Fruit fly (Drosophila melanogaster): Measurements from ENCODE around the gene CG5521.

Gene CG5521

DNA sequence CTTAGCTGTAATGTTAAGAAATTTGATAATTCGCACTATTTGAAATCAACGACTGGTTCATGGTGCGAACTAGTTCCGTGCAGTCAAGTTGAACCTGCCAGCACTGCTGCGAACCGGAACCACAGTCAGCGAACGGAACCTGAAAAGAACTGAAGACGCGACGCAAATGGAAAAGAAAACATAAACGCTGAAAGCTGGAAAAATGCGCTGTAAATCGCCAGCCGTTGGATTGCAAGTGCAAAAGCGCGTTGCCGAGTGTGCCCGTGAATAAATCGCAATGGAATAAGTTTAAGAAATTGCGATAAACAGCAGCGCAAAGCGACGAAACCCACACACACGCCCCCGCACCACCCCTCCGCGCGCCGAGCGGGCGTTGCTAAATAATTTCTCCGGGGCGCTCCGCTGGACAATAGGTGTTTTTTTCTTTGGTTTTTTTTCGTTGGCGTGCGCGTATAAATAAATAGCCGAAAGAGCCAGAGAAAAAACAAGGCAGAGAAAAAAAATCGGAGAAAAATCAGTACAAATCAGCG is at the start of gene CG5521:
TSS of gene CG5521 (plus strand) at position 137 of the 530 bp plus-strand sequence.
- no peak for TF ChIP-seq Dll (optimal IDR thresholded peaks at IDR 0.05)
- no peak for TF ChIP-seq psq (optimal IDR thresholded peaks at IDR 0.05)
- TF ChIP-seq usp (GFP tag; optimal IDR thresholded peaks at IDR 0.05), result no peak
- no peak for TF ChIP-seq EcR (GFP tag; optimal IDR thresholded peaks at IDR 0.05)
- TF ChIP-seq pan (optimal IDR thresholded peaks at IDR 0.05), result no peak
- TF ChIP-seq CG8478 (optimal IDR thresholded peaks at IDR 0.05), result no peak

DNA sequence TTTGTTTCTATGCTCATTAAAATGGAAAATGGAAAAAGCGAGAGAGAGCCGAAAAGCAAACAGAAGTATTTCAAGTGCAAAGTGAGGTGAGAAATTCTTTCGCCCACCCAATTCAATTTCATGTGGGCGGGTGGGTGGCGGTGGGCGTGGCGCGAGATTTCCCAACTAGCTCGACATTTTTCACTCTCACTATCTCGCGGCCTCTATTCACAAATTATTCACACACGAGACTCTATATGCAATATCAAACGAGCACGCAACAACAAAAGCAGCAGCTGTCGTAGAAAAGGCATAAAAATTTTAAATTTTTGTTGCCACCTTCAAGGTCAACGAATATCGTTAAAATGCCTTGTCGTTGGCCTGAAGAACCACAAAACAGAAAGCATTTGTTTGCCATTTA is 47.9 kb upstream of the CG5521 start:
- TF ChIP-seq usp (GFP tag; optimal IDR thresholded peaks at IDR 0.05), result no peak
- no peak for TF ChIP-seq pan (optimal IDR thresholded peaks at IDR 0.05)
- no peak for TF ChIP-seq CG8478 (optimal IDR thresholded peaks at IDR 0.05)
- no peak for TF ChIP-seq EcR (GFP tag; optimal IDR thresholded peaks at IDR 0.05)
- no peak for TF ChIP-seq psq (optimal IDR thresholded peaks at IDR 0.05)
- TF ChIP-seq Dll (optimal IDR thresholded peaks at IDR 0.05), result no peak

DNA sequence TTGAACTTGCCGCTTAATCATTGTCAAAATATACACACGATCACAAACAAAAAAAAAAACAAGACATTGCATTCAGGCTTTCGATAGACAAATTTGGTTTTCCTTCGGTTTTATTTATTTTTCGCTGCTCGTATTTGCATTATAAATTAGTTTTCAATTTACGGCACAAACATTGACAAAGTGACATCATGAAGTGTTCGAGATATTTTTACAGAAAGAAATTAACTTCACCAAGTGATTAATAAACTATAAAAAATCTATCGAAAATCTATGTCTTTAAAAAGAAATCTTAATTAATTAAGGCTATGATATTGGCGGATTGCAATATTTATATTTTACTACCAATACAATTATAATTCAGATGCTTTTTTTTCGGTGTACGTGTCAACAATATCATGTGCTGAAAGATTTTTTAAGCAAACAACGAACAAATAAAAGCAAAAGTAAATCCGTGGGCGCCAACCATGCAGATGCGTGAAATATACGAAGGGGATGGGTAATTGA is 42.8 kb upstream of the CG5521 start:
- TF ChIP-seq psq (optimal IDR thresholded peaks at IDR 0.05) (no peak), pan (optimal IDR thresholded peaks at IDR 0.05) (no peak), Dll (optimal IDR thresholded peaks at IDR 0.05) (no peak), usp (GFP tag; optimal IDR thresholded peaks at IDR 0.05) (no peak), CG8478 (optimal IDR thresholded peaks at IDR 0.05) (no peak), EcR (GFP tag; optimal IDR thresholded peaks at IDR 0.05) (no peak)

DNA sequence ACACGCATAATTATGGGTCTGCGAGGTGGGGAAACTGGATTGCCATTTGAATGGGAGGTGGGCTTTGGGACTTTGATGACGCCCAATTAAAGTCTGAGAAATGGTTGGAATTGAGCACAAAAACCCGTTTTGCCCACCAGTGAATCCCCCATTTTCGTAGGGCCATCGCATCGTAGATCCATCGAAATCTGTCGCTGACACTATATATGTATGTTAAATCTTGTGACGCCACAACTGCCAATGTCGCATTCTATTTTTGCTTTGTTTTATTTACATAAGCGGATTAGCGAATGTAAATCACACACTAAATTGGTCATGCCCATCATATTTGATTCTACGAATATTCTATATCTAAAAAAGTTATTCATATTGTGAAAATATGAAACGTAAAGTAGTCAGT is 40.3 kb upstream of the CG5521 start:
- TF ChIP-seq Dll (optimal IDR thresholded peaks at IDR 0.05), result no peak
- TF ChIP-seq EcR (GFP tag; optimal IDR thresholded peaks at IDR 0.05), result no peak
- no peak for TF ChIP-seq pan (optimal IDR thresholded peaks at IDR 0.05)
- no peak for TF ChIP-seq CG8478 (optimal IDR thresholded peaks at IDR 0.05)
- no peak for TF ChIP-seq psq (optimal IDR thresholded peaks at IDR 0.05)
- no peak for TF ChIP-seq usp (GFP tag; optimal IDR thresholded peaks at IDR 0.05)

DNA sequence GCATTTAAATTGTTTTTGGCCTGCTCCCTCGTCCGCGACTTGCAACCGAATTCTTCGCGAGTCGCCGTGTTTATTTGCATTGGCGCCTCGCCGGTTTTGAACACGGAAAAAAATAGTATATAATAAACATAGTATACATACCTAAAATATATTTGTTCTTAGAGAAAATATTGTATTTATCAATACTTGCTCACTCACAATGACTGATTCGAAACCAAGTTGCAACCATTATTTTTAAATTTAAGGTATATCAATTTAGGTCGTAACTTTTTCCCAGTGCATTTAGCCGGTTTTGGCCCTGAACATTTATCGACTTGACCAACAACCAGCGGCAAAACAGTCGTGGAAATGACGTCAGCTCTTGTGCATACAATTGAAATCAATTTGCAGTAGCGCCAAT is 38.3 kb upstream of the CG5521 start:
- no peak for TF ChIP-seq EcR (GFP tag; optimal IDR thresholded peaks at IDR 0.05)
- TF ChIP-seq Dll (optimal IDR thresholded peaks at IDR 0.05), result no peak
- TF ChIP-seq psq (optimal IDR thresholded peaks at IDR 0.05), result no peak
- no peak for TF ChIP-seq CG8478 (optimal IDR thresholded peaks at IDR 0.05)
- TF ChIP-seq usp (GFP tag; optimal IDR thresholded peaks at IDR 0.05), result no peak
- no peak for TF ChIP-seq pan (optimal IDR thresholded peaks at IDR 0.05)

DNA sequence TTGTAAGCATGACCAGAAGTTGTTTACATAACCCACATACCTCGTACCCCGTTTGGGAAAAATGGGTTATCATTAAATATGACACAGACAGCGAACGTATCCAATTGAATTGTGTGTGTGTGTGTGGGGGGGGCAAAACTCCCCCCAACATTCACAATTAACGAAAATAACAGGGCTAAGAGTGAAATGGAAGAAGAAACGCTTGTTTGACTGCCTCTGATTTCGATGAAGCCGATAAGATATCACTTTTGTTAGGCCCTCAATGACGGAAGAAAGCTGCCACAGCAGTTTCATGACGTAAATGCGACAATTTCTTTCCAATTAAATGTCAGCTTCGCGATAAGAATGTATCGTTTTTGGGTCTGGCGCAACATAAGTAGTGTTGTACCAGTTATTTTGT is 32.8 kb upstream of the CG5521 start:
- TF ChIP-seq pan (optimal IDR thresholded peaks at IDR 0.05) (no peak), usp (GFP tag; optimal IDR thresholded peaks at IDR 0.05) (no peak), CG8478 (optimal IDR thresholded peaks at IDR 0.05) (no peak), EcR (GFP tag; optimal IDR thresholded peaks at IDR 0.05) (no peak), psq (optimal IDR thresholded peaks at IDR 0.05) (no peak), Dll (optimal IDR thresholded peaks at IDR 0.05) (no peak)

DNA sequence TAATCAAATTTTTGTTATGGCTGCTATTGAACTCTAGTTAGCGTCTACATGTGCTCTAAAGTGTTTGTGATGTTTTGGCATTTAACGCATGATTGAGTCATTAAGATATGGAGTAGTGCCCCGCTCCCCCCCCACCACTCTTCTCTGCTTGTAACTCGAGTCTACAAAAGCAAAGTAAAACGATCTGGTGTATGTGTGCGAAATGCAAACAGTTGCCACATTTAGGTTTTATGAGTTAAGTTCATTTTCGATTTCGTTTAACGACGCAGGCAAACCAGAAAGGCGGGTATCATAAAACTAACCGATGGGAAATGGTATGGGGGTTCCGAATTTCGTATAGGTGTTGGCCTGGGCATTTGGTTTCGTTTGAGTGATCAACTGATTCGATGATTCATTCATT is 32.2 kb upstream of the CG5521 start:
- TF ChIP-seq pan (optimal IDR thresholded peaks at IDR 0.05) (no peak), CG8478 (optimal IDR thresholded peaks at IDR 0.05) (no peak), Dll (optimal IDR thresholded peaks at IDR 0.05) (no peak), psq (optimal IDR thresholded peaks at IDR 0.05) (no peak), usp (GFP tag; optimal IDR thresholded peaks at IDR 0.05) (no peak), EcR (GFP tag; optimal IDR thresholded peaks at IDR 0.05) (no peak)

DNA sequence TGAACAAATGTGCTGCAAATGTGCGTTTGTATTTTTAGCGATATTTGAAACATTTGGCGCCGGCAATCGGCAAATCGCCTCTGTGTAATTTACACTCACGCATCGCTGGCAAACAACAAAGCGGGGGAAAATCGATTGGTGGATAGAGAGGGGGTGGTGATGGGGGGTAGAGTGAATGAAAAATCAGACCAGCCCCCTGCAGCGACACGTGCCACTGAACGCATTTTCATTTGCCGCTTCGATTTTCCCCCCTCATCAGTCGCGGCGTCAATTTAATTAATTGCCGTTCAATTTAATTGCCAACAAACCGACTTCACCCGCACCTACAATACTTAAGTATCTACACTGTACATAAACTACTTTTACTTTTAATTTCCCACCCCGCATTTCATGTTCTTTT is 31.3 kb upstream of the CG5521 start:
- TF ChIP-seq psq (optimal IDR thresholded peaks at IDR 0.05) (no peak), pan (optimal IDR thresholded peaks at IDR 0.05) (no peak), usp (GFP tag; optimal IDR thresholded peaks at IDR 0.05) (no peak), EcR (GFP tag; optimal IDR thresholded peaks at IDR 0.05) (peak in 1 of 2 experiments; percentile 5), Dll (optimal IDR thresholded peaks at IDR 0.05) (no peak)

DNA sequence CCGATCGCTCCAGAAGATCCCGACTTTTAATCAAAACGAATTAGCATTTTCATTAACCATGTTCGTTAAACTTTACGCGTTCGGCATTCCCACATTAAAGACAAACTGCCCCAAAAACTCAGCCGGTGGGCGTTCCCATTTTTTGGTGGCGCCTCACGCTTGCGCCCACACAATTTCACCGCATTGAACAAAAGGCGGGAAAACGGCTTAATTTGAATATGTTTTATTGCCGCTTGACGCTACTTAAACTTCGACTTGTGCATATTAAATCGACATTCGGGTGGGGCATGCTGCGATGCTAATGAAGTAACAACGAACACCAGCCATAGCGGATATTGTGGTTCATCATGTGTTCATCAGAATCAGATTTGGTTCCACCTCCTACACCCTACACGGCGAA is 30.2 kb upstream of the CG5521 start:
- TF ChIP-seq pan (optimal IDR thresholded peaks at IDR 0.05), result no peak

DNA sequence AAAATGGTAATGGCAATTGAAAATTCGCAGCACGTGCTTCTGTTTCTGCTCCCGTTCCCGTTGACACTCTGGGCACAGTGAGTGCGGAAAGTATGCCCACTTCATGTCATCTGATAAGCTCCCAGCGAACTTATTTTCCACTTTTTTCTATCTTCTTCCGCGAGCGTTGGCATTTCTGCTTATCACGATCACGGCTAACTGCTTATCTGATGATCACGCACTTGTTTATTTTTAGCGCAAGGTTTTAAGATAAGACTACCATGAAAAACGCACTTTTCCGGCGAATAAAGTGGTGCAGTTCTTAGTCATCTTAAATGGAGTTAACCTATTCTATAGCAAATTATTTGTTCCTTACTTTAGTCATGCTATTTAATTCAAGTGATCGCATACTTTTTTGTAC is 29.3 kb upstream of the CG5521 start:
- TF ChIP-seq EcR (GFP tag; optimal IDR thresholded peaks at IDR 0.05) (no peak), usp (GFP tag; optimal IDR thresholded peaks at IDR 0.05) (no peak), Dll (optimal IDR thresholded peaks at IDR 0.05) (no peak), CG8478 (optimal IDR thresholded peaks at IDR 0.05) (no peak), psq (optimal IDR thresholded peaks at IDR 0.05) (no peak), pan (optimal IDR thresholded peaks at IDR 0.05) (no peak)

DNA sequence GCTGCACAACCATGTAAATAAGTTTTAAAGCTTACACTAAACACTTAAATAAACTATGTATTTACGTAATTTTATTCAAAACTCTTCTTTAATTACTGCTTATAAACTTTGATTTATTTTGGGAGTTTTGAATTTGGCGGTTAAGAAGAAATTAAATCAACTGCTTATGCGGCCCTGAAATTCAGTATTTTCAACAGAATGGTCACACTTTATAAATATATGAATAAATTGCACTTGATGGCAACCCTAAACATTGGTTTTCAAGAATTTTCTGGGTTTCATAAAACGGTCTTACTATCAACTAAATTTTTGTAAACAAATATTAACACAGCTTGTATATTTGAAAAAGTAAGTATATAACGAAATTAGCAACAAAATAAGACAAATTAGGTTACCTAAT is 21.5 kb upstream of the CG5521 start, which contains the start of gene CG14252:
TSS of gene CG14252 (plus strand) at position 302 of the 400 bp plus-strand sequence.
- TF ChIP-seq CG8478 (optimal IDR thresholded peaks at IDR 0.05) (no peak), pan (optimal IDR thresholded peaks at IDR 0.05) (no peak), psq (optimal IDR thresholded peaks at IDR 0.05) (no peak)

DNA sequence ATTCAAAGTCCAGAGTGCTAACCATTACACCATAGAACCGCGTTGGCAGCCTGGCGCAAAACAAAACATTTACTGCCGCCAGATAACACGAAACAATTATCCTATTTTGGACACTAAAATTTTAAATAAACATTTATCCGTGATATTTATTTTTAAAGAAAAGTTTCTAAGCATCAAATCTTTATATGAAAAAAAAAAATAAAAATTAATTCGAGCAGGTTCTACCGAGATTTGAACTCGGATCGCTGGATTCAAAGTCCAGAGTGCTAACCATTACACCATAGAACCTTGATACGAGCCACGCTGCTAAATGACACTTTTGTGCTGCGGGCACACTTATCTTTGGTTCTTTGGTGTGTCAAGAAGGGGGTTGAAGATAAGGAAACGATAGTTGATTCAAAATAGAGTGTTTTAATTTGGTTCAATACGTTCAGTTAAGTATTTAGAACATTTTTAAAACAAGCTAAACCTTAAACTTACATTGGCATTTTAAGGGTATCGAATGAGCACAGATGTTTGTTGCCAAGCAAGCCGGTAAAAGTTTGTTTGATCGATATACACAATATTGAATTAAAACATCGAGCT is 19.3 kb upstream of the CG5521 start, which contains the start of gene Spag1:
TSS of gene Spag1 (plus strand) at position 535 of the 585 bp plus-strand sequence.
- TF ChIP-seq CG8478 (optimal IDR thresholded peaks at IDR 0.05) (no peak), pan (optimal IDR thresholded peaks at IDR 0.05) (no peak), psq (optimal IDR thresholded peaks at IDR 0.05) (no peak), usp (GFP tag; optimal IDR thresholded peaks at IDR 0.05) (no peak), EcR (GFP tag; optimal IDR thresholded peaks at IDR 0.05) (no peak), Dll (optimal IDR thresholded peaks at IDR 0.05) (no peak)
